Worm (Caenorhabditis elegans) whole organism, L4 larva: ENCODE measurements around the gene F55G1.6.
A peak's percentile ranks its signal among the peaks of the same experiment; 100 is the strongest.

ENCODE experiments used
- D1046.2 ChIP-seq: fragments of 200-800 bp; sonication (Bioruptor generic); IDR thresholded peaks from 2 replicates; pipeline ENCODE4 v1.3.6; 2022; ENCODE audit warnings: missing genetic modification characterization, missing compliant biosample characterization
- F26F4.8 ChIP-seq: fragments of 200-800 bp; sonication (Bioruptor generic); conservative IDR thresholded peaks from 2 replicates; pipeline ENCODE4 v1.3.6; 2022; ENCODE audit warnings: missing genetic modification characterization, missing compliant biosample characterization
- F37D6.2 ChIP-seq: sonication (generic microtip); optimal IDR thresholded peaks from 2 replicates; lab custom pipeline; 2016; ENCODE audit warnings: mild to moderate bottlenecking, missing genetic modification characterization, missing compliant biosample characterization
- F44E2.7 ChIP-seq: fragments of 200-800 bp; sonication (Bioruptor generic); IDR thresholded peaks from 2 replicates; pipeline ENCODE4 v2.1.2; 2022; ENCODE audit warnings: missing genetic modification characterization, missing compliant biosample characterization
- R02D3.7 ChIP-seq: fragments of 150-350 bp; sonication (generic microtip); optimal IDR thresholded peaks from 3 replicates; lab custom pipeline; 2014; ENCODE audit warnings: missing biosample characterization, missing genetic modification characterization
- T20F7.1 ChIP-seq: fragments of 200-800 bp; sonication (Bioruptor generic); optimal IDR thresholded peaks from 2 replicates; lab custom pipeline; 2018; ENCODE audit warnings: mild to moderate bottlenecking, missing genetic modification characterization, missing compliant biosample characterization
- T26A8.4 ChIP-seq: fragments of 200-800 bp; sonication (Bioruptor generic); IDR thresholded peaks from 2 replicates; pipeline ENCODE4 v1.3.6; 2022; ENCODE audit warnings: missing genetic modification characterization, missing compliant biosample characterization
- Y48G9A.11 ChIP-seq: fragments of 200-800 bp; sonication (Bioruptor generic); IDR thresholded peaks from 2 replicates; pipeline ENCODE4 v1.3.6; 2022; ENCODE audit warnings: missing genetic modification reagents, missing genetic modification characterization, missing compliant biosample characterization
- Y5F2A.4 ChIP-seq: fragments of 200-800 bp; sonication (Bioruptor generic); optimal IDR thresholded peaks from 2 replicates; lab custom pipeline; 2018; ENCODE audit warnings: mild to moderate bottlenecking, missing genetic modification characterization, missing compliant biosample characterization
- Y75B8A.6 ChIP-seq: fragments of 200-800 bp; sonication (Bioruptor generic); IDR thresholded peaks from 2 replicates; pipeline ENCODE4 v1.3.6; 2022; ENCODE audit warnings: missing genetic modification reagents, missing genetic modification characterization, missing compliant biosample characterization
- ZK337.2 ChIP-seq: fragments of 200-800 bp; sonication (Bioruptor generic); IDR thresholded peaks from 2 replicates; pipeline ENCODE4 v1.3.6; 2022; ENCODE audit warnings: missing genetic modification reagents, missing genetic modification characterization, missing compliant biosample characterization
- arid-1 ChIP-seq: fragments of 200-800 bp; sonication (Bioruptor generic); conservative IDR thresholded peaks from 2 replicates; pipeline ENCODE4 v1.3.6; 2022; ENCODE audit warnings: missing genetic modification reagents, missing genetic modification characterization, missing compliant biosample characterization
- ceh-20 ChIP-seq: fragments of 200-800 bp; sonication (Bioruptor generic); IDR thresholded peaks from 2 replicates; pipeline ENCODE4 v1.3.6; 2022; ENCODE audit warnings: missing genetic modification reagents, missing genetic modification characterization, missing compliant biosample characterization
- ceh-32 ChIP-seq: sonication (generic microtip); optimal IDR thresholded peaks from 2 replicates; lab custom pipeline; 2016; ENCODE audit warnings: mild to moderate bottlenecking, missing genetic modification characterization, missing compliant biosample characterization; ENCODE audit not compliant: poor library complexity
- ceh-82 ChIP-seq: sonication (generic microtip); optimal IDR thresholded peaks from 2 replicates; lab custom pipeline; 2017; ENCODE audit warnings: missing biosample characterization, missing genetic modification characterization
- ces-1 ChIP-seq: fragments of 150-350 bp; sonication (generic microtip); optimal IDR thresholded peaks from 4 replicates; lab custom pipeline; 2014; ENCODE audit warnings: missing biosample characterization, missing genetic modification reagents, missing genetic modification characterization
- daf-19 ChIP-seq: fragments of 200-800 bp; sonication (Bioruptor generic); conservative IDR thresholded peaks from 2 replicates; pipeline ENCODE4 v1.3.6; 2022; ENCODE audit warnings: missing genetic modification characterization, missing compliant biosample characterization
- dmd-9 ChIP-seq: fragments of 200-800 bp; sonication (Bioruptor generic); IDR thresholded peaks from 2 replicates; pipeline ENCODE4 v1.3.6; 2022; ENCODE audit warnings: missing genetic modification reagents, missing genetic modification characterization, missing compliant biosample characterization
- hlh-11 ChIP-seq: fragments of 200-800 bp; sonication (Bioruptor generic); optimal IDR thresholded peaks from 2 replicates; lab custom pipeline; 2018; ENCODE audit warnings: mild to moderate bottlenecking, missing genetic modification characterization, missing compliant biosample characterization
- hlh-30 ChIP-seq: sonication (generic microtip); optimal IDR thresholded peaks from 2 replicates; lab custom pipeline; 2017; ENCODE audit warnings: antibody characterized with exemption, mild to moderate bottlenecking, missing genetic modification characterization, missing compliant biosample characterization; ENCODE audit not compliant: insufficient read depth
- lin-15B ChIP-seq: fragments of 150-350 bp; sonication (generic microtip); optimal IDR thresholded peaks from 3 replicates; lab custom pipeline; 2014; ENCODE audit warnings: missing biosample characterization, missing genetic modification characterization
- lin-29 ChIP-seq: fragments of 200-800 bp; sonication (Bioruptor generic); IDR thresholded peaks from 2 replicates; pipeline ENCODE4 v1.3.6; 2022; ENCODE audit warnings: missing genetic modification reagents, missing genetic modification characterization, missing compliant biosample characterization
- lir-3 ChIP-seq: sonication (generic microtip); optimal IDR thresholded peaks from 2 replicates; lab custom pipeline; 2016; ENCODE audit warnings: mild to moderate bottlenecking, missing genetic modification characterization, missing compliant biosample characterization
- mdl-1 ChIP-seq, 2 experiments: fragments of 150-350 bp in 1 of 2; sonication (generic microtip) in 1 of 2; optimal IDR thresholded peaks; 2 replicates each; lab custom pipeline; 2014 to 2017; ENCODE audit warnings: missing biosample characterization in 2 of 2, missing genetic modification characterization in 2 of 2
- mdt-29 ChIP-seq: fragments of 200-800 bp; sonication (Bioruptor generic); IDR thresholded peaks from 2 replicates; pipeline ENCODE4 v1.3.6; 2022; ENCODE audit warnings: missing genetic modification reagents, missing genetic modification characterization, missing compliant biosample characterization
- mep-1 ChIP-seq: fragments of 150-350 bp; sonication (generic microtip); optimal IDR thresholded peaks from 3 replicates; lab custom pipeline; 2014; ENCODE audit warnings: missing biosample characterization, missing genetic modification characterization
- mxl-2 ChIP-seq: fragments of 200-800 bp; sonication (Bioruptor generic); conservative IDR thresholded peaks from 2 replicates; pipeline ENCODE4 v1.3.6; 2022; ENCODE audit warnings: missing genetic modification reagents, missing genetic modification characterization, missing compliant biosample characterization
- nhr-10 ChIP-seq: fragments of 150-350 bp; optimal IDR thresholded peaks from 2 replicates; lab custom pipeline; 2014; ENCODE audit warnings: missing biosample characterization, missing genetic modification characterization
- nhr-11 ChIP-seq: fragments of 150-350 bp; optimal IDR thresholded peaks from 2 replicates; lab custom pipeline; 2014; ENCODE audit warnings: missing biosample characterization, missing genetic modification characterization
- nhr-25 ChIP-seq: sonication (generic microtip); optimal IDR thresholded peaks from 2 replicates; lab custom pipeline; 2017; ENCODE audit warnings: missing genetic modification characterization, mild to moderate bottlenecking, missing compliant biosample characterization, antibody characterized with exemption, moderate library complexity, borderline replicate concordance; ENCODE audit not compliant: insufficient read depth
- nhr-41 ChIP-seq: fragments of 200-800 bp; sonication (Bioruptor generic); IDR thresholded peaks from 2 replicates; pipeline ENCODE4 v1.3.6; 2022; ENCODE audit warnings: missing genetic modification reagents, missing genetic modification characterization, missing compliant biosample characterization
- nhr-6 ChIP-seq: fragments of 150-350 bp; optimal IDR thresholded peaks from 2 replicates; lab custom pipeline; 2014; ENCODE audit warnings: missing biosample characterization, missing genetic modification characterization
- nhr-77 ChIP-seq: fragments of 150-350 bp; optimal IDR thresholded peaks from 2 replicates; lab custom pipeline; 2014; ENCODE audit warnings: missing biosample characterization, missing genetic modification characterization
- php-3 ChIP-seq: fragments of 200-800 bp; sonication (Bioruptor generic); IDR thresholded peaks from 2 replicates; pipeline ENCODE4 v1.3.6; 2022; ENCODE audit warnings: missing genetic modification reagents, missing genetic modification characterization, missing compliant biosample characterization
- saeg-2 ChIP-seq: fragments of 200-800 bp; sonication (Bioruptor generic); IDR thresholded peaks from 2 replicates; pipeline ENCODE4 v1.3.6; 2022; ENCODE audit warnings: missing genetic modification reagents, missing genetic modification characterization, missing compliant biosample characterization
- sdz-12 ChIP-seq: fragments of 200-800 bp; sonication (Bioruptor generic); optimal IDR thresholded peaks from 2 replicates; lab custom pipeline; 2018; ENCODE audit warnings: mild to moderate bottlenecking, missing genetic modification characterization, missing compliant biosample characterization
- set-16 ChIP-seq: fragments of 200-800 bp; sonication (Bioruptor generic); IDR thresholded peaks from 2 replicates; pipeline ENCODE4 v1.3.6; 2022; ENCODE audit warnings: missing genetic modification reagents, missing genetic modification characterization, missing compliant biosample characterization
- skn-1 ChIP-seq: fragments of 150-350 bp; optimal IDR thresholded peaks from 2 replicates; lab custom pipeline; 2014; ENCODE audit warnings: missing biosample characterization, missing genetic modification characterization
- snpc-1.2 ChIP-seq: fragments of 200-800 bp; sonication (Bioruptor generic); IDR thresholded peaks from 2 replicates; pipeline ENCODE4 v1.3.6; 2022; ENCODE audit warnings: missing genetic modification reagents, missing genetic modification characterization, missing compliant biosample characterization
- snpc-4 ChIP-seq: fragments of 150-350 bp; optimal IDR thresholded peaks from 2 replicates; lab custom pipeline; 2014; ENCODE audit warnings: missing biosample characterization, missing genetic modification characterization
- tag-97 ChIP-seq: fragments of 200-800 bp; sonication (Bioruptor generic); IDR thresholded peaks from 2 replicates; pipeline ENCODE4 v1.3.6; 2022; ENCODE audit warnings: missing genetic modification characterization, missing compliant biosample characterization
- unc-62 ChIP-seq, 3 experiments: fragments of 150-350 bp in 1 of 3; sonication (generic microtip); optimal IDR thresholded peaks in 2 of 3; peaks in 1 of 3; 1 replicate in 1 of 3; 2 replicates in 2 of 3; lab custom pipeline; 2014 to 2017; ENCODE audit warnings: missing biosample characterization in 3 of 3, missing genetic modification characterization in 3 of 3, missing genetic modification reagents in 3 of 3, missing genotype in 1 of 3
- vab-7 ChIP-seq: fragments of 200-800 bp; sonication (Bioruptor generic); IDR thresholded peaks from 2 replicates; pipeline ENCODE4 v1.3.6; 2022; ENCODE audit warnings: missing genetic modification reagents, missing genetic modification characterization, missing compliant biosample characterization
- zfp-3 ChIP-seq: fragments of 200-800 bp; sonication (Bioruptor generic); conservative IDR thresholded peaks from 2 replicates; pipeline ENCODE4 v1.3.6; 2022; ENCODE audit warnings: missing genetic modification reagents, missing genetic modification characterization, missing compliant biosample characterization
- zip-11 ChIP-seq: fragments of 200-800 bp; sonication (Bioruptor generic); IDR thresholded peaks from 2 replicates; pipeline ENCODE4 v1.3.6; 2022; ENCODE audit warnings: missing genetic modification characterization, missing compliant biosample characterization
- ztf-11 ChIP-seq: fragments of 150-350 bp; optimal IDR thresholded peaks from 2 replicates; lab custom pipeline; 2014; ENCODE audit warnings: missing biosample characterization, missing genetic modification characterization
- ztf-7 ChIP-seq: fragments of 150-350 bp; optimal IDR thresholded peaks from 2 replicates; lab custom pipeline; 2014; ENCODE audit warnings: missing biosample characterization, missing genetic modification characterization

F55G1.6 gene

DNA sequence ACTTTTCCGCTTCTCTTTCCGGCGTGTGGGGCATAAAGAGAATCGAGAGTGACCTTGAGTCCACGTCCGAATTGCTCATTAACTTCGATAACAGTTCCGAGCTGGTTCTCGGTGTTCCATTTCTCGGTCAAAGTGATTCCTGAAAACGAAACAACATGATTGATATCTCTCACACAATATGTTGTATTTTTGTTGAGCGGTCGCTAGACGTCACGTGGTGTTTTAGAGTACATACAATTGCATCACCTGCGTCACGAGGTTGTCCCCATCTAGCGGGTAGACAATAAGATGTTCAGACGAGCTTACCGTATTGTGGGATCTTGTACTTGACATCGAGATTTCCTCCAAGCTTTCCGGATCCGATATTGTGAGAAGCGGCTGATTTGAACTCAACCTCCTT lies 34.0 kb downstream of the F55G1.6 start (continued):
- TF ChIP-seq snpc-4 (tag; lab: Kevin White, UChicago) (no peak), arid-1 (GFP tag; lab: Robert Waterston, UW) (no peak), T26A8.4 (GFP tag; lab: Robert Waterston, UW) (no peak), nhr-11 (tag; lab: Kevin White, UChicago) (peak; percentile 34), D1046.2 (GFP tag; lab: Robert Waterston, UW) (no peak), ceh-20 (no peak), mdl-1 (tag; optimal IDR thresholded peaks at IDR 0.05; lab: Kevin White, UChicago) (peak in 1 of 2 experiments; percentile 48), lin-29 (GFP tag; lab: Robert Waterston, UW) (no peak), php-3 (GFP tag; lab: Robert Waterston, UW) (no peak)
- TF ChIP-seq, all 104 proteins: peak for 18

DNA sequence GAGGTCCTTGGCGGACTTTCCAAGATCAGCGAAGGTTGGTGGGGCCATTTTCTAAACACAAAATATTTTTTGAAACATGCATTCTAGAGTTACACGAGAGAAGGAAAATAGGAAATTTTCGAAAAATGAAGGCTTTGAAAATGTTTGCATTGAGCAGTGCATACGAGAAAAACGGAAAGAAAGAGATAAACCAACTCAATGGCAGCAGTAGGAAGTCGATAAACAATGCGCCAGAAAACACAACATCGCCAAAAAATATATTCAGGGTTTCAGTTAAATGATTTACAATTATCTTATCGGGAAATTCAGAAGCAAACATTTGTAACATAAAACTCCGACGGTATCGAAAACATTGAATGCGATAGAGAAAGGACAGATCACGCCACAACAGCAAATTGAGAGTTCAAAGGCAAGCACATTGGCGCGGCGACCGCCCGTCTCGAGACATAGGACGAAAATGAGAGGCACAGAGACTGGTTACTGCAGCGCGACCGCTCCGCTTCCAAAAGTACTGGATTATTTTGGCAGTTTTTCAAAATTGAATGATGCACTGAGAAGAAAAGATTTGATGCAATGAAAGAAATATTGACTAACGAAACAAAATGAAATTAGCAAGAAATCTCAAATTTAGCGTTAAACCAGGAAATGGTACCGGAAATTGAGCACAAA lies 34.7 kb downstream of the F55G1.6 start, which contains the start of the genes vdac-1 and R05G6.5:
vdac-1 (minus strand) TSS at position 51 of the 669 bp plus-strand sequence.
R05G6.5 (plus strand) TSS at position 527 of the 669 bp plus-strand sequence.
- TF ChIP-seq nhr-77 (tag; lab: Kevin White, UChicago): peak; percentile 90
- no peak for TF ChIP-seq zip-11
- no peak for TF ChIP-seq F26F4.8 (GFP tag; lab: Robert Waterston, UW)
- TF ChIP-seq T20F7.1 (GFP tag; lab: Kevin White, UChicago): peak; percentile 88
- no peak for TF ChIP-seq daf-19 (GFP tag; lab: Robert Waterston, UW)
- no peak for TF ChIP-seq ceh-82 (tag; lab: Kevin White, UChicago)
- TF ChIP-seq F37D6.2: peak; percentile 13
- no peak for TF ChIP-seq tag-97
- TF ChIP-seq unc-62 (GFP tag; optimal IDR thresholded peaks at IDR 0.05 in 1 of 2; lab: Kevin White, UChicago): no peak
- TF ChIP-seq unc-62 (tag; optimal IDR thresholded peaks at IDR 0.05; lab: Kevin White, UChicago): no peak
- no peak for TF ChIP-seq ZK337.2 (GFP tag; lab: Robert Waterston, UW)
- peak; percentile 95 for TF ChIP-seq hlh-11 (tag; lab: Kevin White, UChicago)
- TF ChIP-seq nhr-6 (tag; lab: Kevin White, UChicago): peak; percentile 89
- TF ChIP-seq vab-7 (GFP tag; lab: Robert Waterston, UW): peak; percentile 57
- TF ChIP-seq nhr-41 (GFP tag; lab: Robert Waterston, UW): peak; percentile 49; the same call in 1 of the 2 replicates
- peak; percentile 22 for TF ChIP-seq ztf-7 (tag; lab: Kevin White, UChicago)
- TF ChIP-seq F44E2.7 (GFP tag; lab: Robert Waterston, UW): 0 out of 2 replicates have a peak, but pooled peaks have one; percentile 21
- no peak for TF ChIP-seq snpc-1.2 (GFP tag; lab: Robert Waterston, UW)
- no peak for TF ChIP-seq set-16 (GFP tag; lab: Robert Waterston, UW)
- TF ChIP-seq saeg-2 (GFP tag; lab: Robert Waterston, UW): 0 out of 2 replicates have a peak, but pooled peaks have one; percentile 45
- 0 out of 2 replicates have a peak, but pooled peaks have one; percentile 18 for TF ChIP-seq Y75B8A.6 (GFP tag; lab: Robert Waterston, UW)
- TF ChIP-seq sdz-12 (GFP tag; lab: Kevin White, UChicago): no peak
- TF ChIP-seq ces-1 (GFP tag; lab: Kevin White, UChicago): no peak
- no peak for TF ChIP-seq Y48G9A.11 (GFP tag; lab: Robert Waterston, UW)
- peak; percentile 84 for TF ChIP-seq nhr-25
- TF ChIP-seq hlh-30 (tag; lab: Kevin White, UChicago): peak; percentile 92
- TF ChIP-seq lir-3 (tag; lab: Kevin White, UChicago): no peak
- TF ChIP-seq ceh-32 (tag; lab: Kevin White, UChicago): no peak
- TF ChIP-seq lin-15B (tag; lab: Kevin White, UChicago): no peak
- TF ChIP-seq mdt-29 (GFP tag; lab: Robert Waterston, UW): no peak
- TF ChIP-seq dmd-9 (GFP tag; lab: Robert Waterston, UW): no peak
- no peak for TF ChIP-seq Y5F2A.4 (GFP tag; lab: Kevin White, UChicago)
- TF ChIP-seq T26A8.4 (GFP tag; lab: Robert Waterston, UW): peak; percentile 59
- TF ChIP-seq R02D3.7 (tag; lab: Kevin White, UChicago): no peak
- TF ChIP-seq skn-1 (tag; lab: Kevin White, UChicago): no peak
- TF ChIP-seq ztf-11: no peak
- TF ChIP-seq lin-29 (GFP tag; lab: Robert Waterston, UW): 0 out of 2 replicates have a peak, but pooled peaks have one; percentile 22
- TF ChIP-seq nhr-10 (tag; lab: Kevin White, UChicago): peak; percentile 50
- TF ChIP-seq mxl-2 (GFP tag; lab: Robert Waterston, UW): no peak
- peak; percentile 84 for TF ChIP-seq ceh-20
- TF ChIP-seq mep-1 (tag; lab: Kevin White, UChicago): peak; percentile 91
- TF ChIP-seq zfp-3 (GFP tag; lab: Robert Waterston, UW): peak; percentile 69
